Fruit fly (Drosophila melanogaster) whole organism, prepupa: ENCODE measurements around the gene CG34290.

ENCODE experiments used
- CG3032 ChIP-seq: fragments of 200-800 bp; optimal IDR thresholded peaks from 2 replicates; lab custom pipeline; 2019; ENCODE audit warnings: missing biosample characterization, mild to moderate bottlenecking, missing genetic modification characterization, moderate library complexity
- CG32006 ChIP-seq: fragments of 200-800 bp; sonication (Bioruptor generic); optimal IDR thresholded peaks from 3 replicates; lab custom pipeline; 2017; ENCODE audit warnings: missing biosample characterization, mild to moderate bottlenecking, missing genetic modification characterization
- CG6808 ChIP-seq: fragments of 200-800 bp; sonication (Bioruptor generic); optimal IDR thresholded peaks from 3 replicates; lab custom pipeline; 2017; ENCODE audit warnings: missing biosample characterization, missing genetic modification characterization, mild to moderate bottlenecking, moderate library complexity, missing genetic modification reagents
- OdsH ChIP-seq: fragments of 200-800 bp; sonication (Bioruptor generic); optimal IDR thresholded peaks from 3 replicates; lab custom pipeline; 2016; ENCODE audit warnings: missing biosample characterization, missing genetic modification characterization
- topi ChIP-seq: fragments of 200-800 bp; sonication (Bioruptor generic); optimal IDR thresholded peaks from 3 replicates; lab custom pipeline; 2016; ENCODE audit warnings: missing biosample characterization, missing genetic modification characterization

dm6 chr3R:24285423-24285822 is 4.2 kb downstream of the CG34290 start:
- TF ChIP-seq OdsH (GFP tag; lab: Kevin White, UChicago): no peak
- no peak for TF ChIP-seq CG3032 (tag; lab: Kevin White, UChicago)
- TF ChIP-seq CG6808: no peak
- no peak for TF ChIP-seq CG32006
- no peak for TF ChIP-seq topi (GFP tag; lab: Kevin White, UChicago)
